Worm (Caenorhabditis elegans): ENCODE measurements around the gene cyp-13A5.

- no peak for TF ChIP-seq ceh-18 (tag; optimal IDR thresholded peaks at IDR 0.05)
- TF ChIP-seq hlh-6 (tag; optimal IDR thresholded peaks at IDR 0.05), result no peak
- no peak for TF ChIP-seq ama-1 (optimal IDR thresholded peaks at IDR 0.05)
- TF ChIP-seq zip-5 (tag; optimal IDR thresholded peaks at IDR 0.05), result no peak
- no peak for TF ChIP-seq pqm-1 (tag; optimal IDR thresholded peaks at IDR 0.05)
- no peak for TF ChIP-seq lim-6 (tag; optimal IDR thresholded peaks at IDR 0.05)
- no peak for TF ChIP-seq ceh-30 (tag; optimal IDR thresholded peaks at IDR 0.05)
- TF ChIP-seq K02D7.2 (tag; optimal IDR thresholded peaks at IDR 0.05), result no peak
- TF ChIP-seq npax-4 (tag; optimal IDR thresholded peaks at IDR 0.05), result no peak
- no peak for TF ChIP-seq fkh-10 (GFP tag; optimal IDR thresholded peaks at IDR 0.05)
Measured at ce11 chrII:9782337-9782736, 17.8 kb downstream of the cyp-13A5 start, which contains the start of gene T10B9.14.
